Fruit fly (Drosophila melanogaster) whole organism, prepupa: ENCODE measurements around the gene ort.
A peak's percentile ranks its signal among the peaks of the same experiment; 100 is the strongest.

Experiments
- Blimp-1 ChIP-seq: fragments of 200-800 bp; sonication (Bioruptor generic); optimal IDR thresholded peaks from 3 replicates; lab custom pipeline; 2017; ENCODE audit warnings: missing biosample characterization, missing genetic modification characterization, mild to moderate bottlenecking, moderate library complexity, missing genetic modification reagents
- CG10669 ChIP-seq: fragments of 200-800 bp; sonication (Bioruptor generic); optimal IDR thresholded peaks from 3 replicates; lab custom pipeline; 2018; ENCODE audit warnings: missing biosample characterization, mild to moderate bottlenecking, missing genetic modification characterization, moderate library complexity
- CG11294 ChIP-seq: fragments of 200-800 bp; sonication (Bioruptor generic); IDR thresholded peaks from 2 replicates; pipeline ENCODE4 v1.3.6; 2022; ENCODE audit warnings: missing biosample characterization, missing genetic modification characterization
- CG11762 ChIP-seq: fragments of 200-800 bp; sonication (Bioruptor generic); optimal IDR thresholded peaks from 3 replicates; lab custom pipeline; 2016; ENCODE audit warnings: missing biosample characterization, missing genetic modification characterization; ENCODE audit not compliant: insufficient read depth
- CG32006 ChIP-seq: fragments of 200-800 bp; sonication (Bioruptor generic); optimal IDR thresholded peaks from 3 replicates; lab custom pipeline; 2017; ENCODE audit warnings: missing biosample characterization, mild to moderate bottlenecking, missing genetic modification characterization
- CG4318 ChIP-seq: fragments of 200-800 bp; sonication (Bioruptor generic); optimal IDR thresholded peaks from 3 replicates; lab custom pipeline; 2017; ENCODE audit warnings: missing biosample characterization, mild to moderate bottlenecking, missing genetic modification characterization
- CG6163 ChIP-seq: fragments of 200-800 bp; sonication (Bioruptor generic); IDR thresholded peaks from 3 replicates; pipeline ENCODE4 v1.3.6; 2022; ENCODE audit warnings: missing biosample characterization, missing genetic modification characterization
- CG6792 ChIP-seq: fragments of 200-800 bp; sonication (Bioruptor generic); optimal IDR thresholded peaks from 3 replicates; lab custom pipeline; 2016; ENCODE audit warnings: missing biosample characterization, missing genetic modification characterization
- CG6854 ChIP-seq: fragments of 200-800 bp; sonication (Bioruptor generic); optimal IDR thresholded peaks from 2 replicates; lab custom pipeline; 2017; ENCODE audit warnings: missing biosample characterization, mild to moderate bottlenecking, missing genetic modification characterization
- CG7368 ChIP-seq: fragments of 200-800 bp; sonication (Bioruptor generic); optimal IDR thresholded peaks from 3 replicates; lab custom pipeline; 2016; ENCODE audit warnings: missing biosample characterization, missing genetic modification characterization
- CG8119 ChIP-seq: fragments of 200-800 bp; sonication (Bioruptor generic); IDR thresholded peaks from 3 replicates; pipeline ENCODE4 v1.3.6; 2022; ENCODE audit warnings: missing biosample characterization, missing genetic modification characterization
- CG8632 ChIP-seq: fragments of 200-800 bp; sonication (Bioruptor generic); optimal IDR thresholded peaks from 3 replicates; lab custom pipeline; 2016; ENCODE audit warnings: missing biosample characterization, missing genetic modification characterization
- Eip75B ChIP-seq: fragments of 200-800 bp; sonication (Bioruptor generic); optimal IDR thresholded peaks from 3 replicates; lab custom pipeline; 2016; ENCODE audit warnings: missing biosample characterization, missing genetic modification characterization
- Eip78C ChIP-seq: fragments of 200-800 bp; sonication (Bioruptor generic); peaks from one replicate; lab custom pipeline; 2016; ENCODE audit warnings: missing biosample characterization, missing genetic modification characterization
- Ets21C ChIP-seq: fragments of 200-800 bp; sonication (Bioruptor generic); optimal IDR thresholded peaks from 3 replicates; lab custom pipeline; 2016; ENCODE audit warnings: missing biosample characterization, missing genetic modification characterization
- Hr38 ChIP-seq: sonication (Bioruptor generic); optimal IDR thresholded peaks from 2 replicates; lab custom pipeline; 2016; ENCODE audit warnings: missing biosample characterization, missing genetic modification characterization
- Hr39 ChIP-seq: fragments of 200-800 bp; sonication (Bioruptor generic); optimal IDR thresholded peaks from 2 replicates; lab custom pipeline; 2016; ENCODE audit warnings: missing biosample characterization, missing genetic modification characterization
- Hr4 ChIP-seq: fragments of 200-800 bp; sonication (Bioruptor generic); optimal IDR thresholded peaks from 3 replicates; lab custom pipeline; 2016; ENCODE audit warnings: missing biosample characterization, missing genetic modification characterization
- Lpt ChIP-seq: fragments of 200-800 bp; sonication (Bioruptor generic); optimal IDR thresholded peaks from 3 replicates; lab custom pipeline; 2016; ENCODE audit warnings: missing biosample characterization, missing genetic modification characterization
- OdsH ChIP-seq: fragments of 200-800 bp; sonication (Bioruptor generic); optimal IDR thresholded peaks from 3 replicates; lab custom pipeline; 2016; ENCODE audit warnings: missing biosample characterization, missing genetic modification characterization
- Sox102F ChIP-seq: fragments of 200-800 bp; sonication (Bioruptor generic); optimal IDR thresholded peaks from 2 replicates; lab custom pipeline; 2016; ENCODE audit warnings: missing biosample characterization, mild to moderate bottlenecking, missing genetic modification characterization
- Sox14 ChIP-seq: fragments of 200-800 bp; sonication (Bioruptor generic); optimal IDR thresholded peaks from 3 replicates; lab custom pipeline; 2016; ENCODE audit warnings: missing biosample characterization, missing genetic modification characterization
- Sox15 ChIP-seq: fragments of 200-800 bp; sonication (Bioruptor generic); optimal IDR thresholded peaks from 3 replicates; lab custom pipeline; 2016; ENCODE audit warnings: missing biosample characterization, missing genetic modification characterization
- acj6 ChIP-seq: fragments of 200-800 bp; sonication (Bioruptor generic); optimal IDR thresholded peaks from 3 replicates; lab custom pipeline; 2016; ENCODE audit warnings: missing biosample characterization, missing genetic modification characterization
- cyc ChIP-seq: fragments of 200-800 bp; sonication (Bioruptor generic); optimal IDR thresholded peaks from 3 replicates; lab custom pipeline; 2016; ENCODE audit warnings: missing biosample characterization, missing genetic modification characterization
- dac ChIP-seq: fragments of 200-800 bp; sonication (Bioruptor generic); optimal IDR thresholded peaks from 2 replicates; lab custom pipeline; 2017; ENCODE audit warnings: missing biosample characterization, mild to moderate bottlenecking, missing genetic modification characterization
- esn ChIP-seq: fragments of 200-800 bp; sonication (Bioruptor generic); optimal IDR thresholded peaks from 2 replicates; lab custom pipeline; 2016; ENCODE audit warnings: missing biosample characterization, mild to moderate bottlenecking, missing genetic modification characterization, moderate library complexity
- fd85E ChIP-seq: fragments of 200-800 bp; sonication (Bioruptor generic); optimal IDR thresholded peaks from 3 replicates; lab custom pipeline; 2016; ENCODE audit warnings: missing biosample characterization, missing genetic modification characterization
- fkh ChIP-seq: fragments of 200-800 bp; sonication (Bioruptor generic); optimal IDR thresholded peaks from 3 replicates; lab custom pipeline; 2017; ENCODE audit warnings: missing biosample characterization, mild to moderate bottlenecking, missing genetic modification characterization, moderate library complexity
- lz ChIP-seq: fragments of 200-800 bp; sonication (Bioruptor generic); optimal IDR thresholded peaks from 3 replicates; lab custom pipeline; 2016; ENCODE audit warnings: missing biosample characterization, missing genetic modification characterization
- salr ChIP-seq, 2 experiments: fragments of 200-800 bp; sonication (Bioruptor generic); optimal IDR thresholded peaks; 3 replicates each; lab custom pipeline; 2016 to 2018; ENCODE audit warnings: missing biosample characterization in 2 of 2, missing genetic modification characterization in 2 of 2, mild to moderate bottlenecking in 1 of 2
- spab ChIP-seq: fragments of 200-800 bp; sonication (Bioruptor generic); optimal IDR thresholded peaks from 2 replicates; lab custom pipeline; 2017; ENCODE audit warnings: missing biosample characterization, mild to moderate bottlenecking, missing genetic modification characterization, missing genetic modification reagents
- ss ChIP-seq, 2 experiments: fragments of 200-800 bp; sonication (Bioruptor generic); optimal IDR thresholded peaks; 2 replicates in 1 of 2; 3 replicates in 1 of 2; lab custom pipeline; 2017 to 2018; ENCODE audit warnings: mild to moderate bottlenecking in 2 of 2, missing biosample characterization in 2 of 2, missing genetic modification characterization in 2 of 2, moderate library complexity in 1 of 2
- svp ChIP-seq: fragments of 200-800 bp; sonication (Bioruptor generic); peaks from one replicate; lab custom pipeline; 2016; ENCODE audit warnings: missing biosample characterization, missing genetic modification characterization
- topi ChIP-seq: fragments of 200-800 bp; sonication (Bioruptor generic); optimal IDR thresholded peaks from 3 replicates; lab custom pipeline; 2016; ENCODE audit warnings: missing biosample characterization, missing genetic modification characterization
- vri ChIP-seq: fragments of 200-800 bp; sonication (Bioruptor generic); optimal IDR thresholded peaks from 3 replicates; lab custom pipeline; 2016; ENCODE audit warnings: missing biosample characterization, mild to moderate bottlenecking, missing genetic modification characterization

Gene ort

dm6 chr3R:19659448-19659847, at the start of gene ort:
Gene ort, plus strand, starts transcription at chr3R:19659748.
- TF ChIP-seq Hr38 (GFP tag; lab: Kevin White, UChicago) (no peak), Lpt (GFP tag; lab: Kevin White, UChicago) (no peak), CG11294 (no peak), Eip78C (GFP tag; lab: Kevin White, UChicago) (no peak), svp (GFP tag; lab: Kevin White, UChicago) (no peak), Sox14 (GFP tag; lab: Kevin White, UChicago) (no peak)

dm6 chr3R:19609925-19610324, 49.6 kb upstream of the ort start, which contains the start of gene CG17752:
Gene CG17752, plus strand, starts transcription at chr3R:19610225.
- TF ChIP-seq fkh (GFP tag; lab: Kevin White, UChicago) (peak; percentile 10), CG10669 (GFP tag; lab: Kevin White, UChicago) (no peak)
- TF ChIP-seq, all 60 proteins: peak for 1

dm6 chr3R:19612908-19613431, 46.6 kb upstream of the ort start, which contains the start of gene CG16727:
Gene CG16727, plus strand, starts transcription at chr3R:19613381.
- no peak for TF ChIP-seq Blimp-1
- TF ChIP-seq fkh (GFP tag; lab: Kevin White, UChicago): peak; percentile 77
- TF ChIP-seq lz (GFP tag; lab: Kevin White, UChicago): no peak

dm6 chr3R:19619908-19620307, 39.6 kb upstream of the ort start:
- TF ChIP-seq OdsH (GFP tag; lab: Kevin White, UChicago) (no peak), fkh (GFP tag; lab: Kevin White, UChicago) (peak; percentile 41)

dm6 chr3R:19620953-19621352, 38.6 kb upstream of the ort start:
- no peak for TF ChIP-seq Sox15 (GFP tag; lab: Kevin White, UChicago)
- peak; percentile 42 for TF ChIP-seq fkh (GFP tag; lab: Kevin White, UChicago)
- TF ChIP-seq CG7368 (GFP tag; lab: Kevin White, UChicago): no peak
- TF ChIP-seq dac (GFP tag; lab: Kevin White, UChicago): no peak
- TF ChIP-seq Sox102F (GFP tag; lab: Kevin White, UChicago): no peak
- TF ChIP-seq CG8632 (GFP tag; lab: Kevin White, UChicago): no peak
- no peak for TF ChIP-seq Hr39
- peak; percentile 25 for TF ChIP-seq Eip78C (GFP tag; lab: Kevin White, UChicago)
- peak; percentile 14; the same call in 1 of the 3 replicates for TF ChIP-seq CG6163
- TF ChIP-seq ss (GFP tag; optimal IDR thresholded peaks at IDR 0.05; lab: Kevin White, UChicago): no peak
- no peak for TF ChIP-seq CG6792 (GFP tag; lab: Kevin White, UChicago)

dm6 chr3R:19622005-19622404, 37.5 kb upstream of the ort start:
- TF ChIP-seq Eip75B (GFP tag; lab: Kevin White, UChicago) (no peak), dac (GFP tag; lab: Kevin White, UChicago) (no peak), CG8632 (GFP tag; lab: Kevin White, UChicago) (no peak), vri (GFP tag; lab: Kevin White, UChicago) (peak; percentile 62), Hr39 (no peak), CG11762 (no peak), CG8119 (GFP tag; lab: Robert Waterston, UW) (no peak), Hr38 (GFP tag; lab: Kevin White, UChicago) (no peak)

dm6 chr3R:19623606-19624005, 35.9 kb upstream of the ort start:
- peak; percentile 81 for TF ChIP-seq acj6 (GFP tag; lab: Kevin White, UChicago)
- no peak for TF ChIP-seq fd85E (GFP tag; lab: Kevin White, UChicago)
- TF ChIP-seq CG6854 (GFP tag; lab: Kevin White, UChicago): no peak
- TF ChIP-seq Ets21C: peak; percentile 70
- peak; percentile 77 for TF ChIP-seq cyc (GFP tag; lab: Kevin White, UChicago)
- peak; percentile 22 for TF ChIP-seq dac (GFP tag; lab: Kevin White, UChicago)
- peak; percentile 83 for TF ChIP-seq Eip75B (GFP tag; lab: Kevin White, UChicago)
- peak; percentile 75 for TF ChIP-seq CG32006 (GFP tag; lab: Kevin White, UChicago)
- peak; percentile 72 for TF ChIP-seq CG6163
- peak; percentile 29 to 46 for TF ChIP-seq salr (GFP tag; optimal IDR thresholded peaks at IDR 0.05; lab: Kevin White, UChicago)
- peak; percentile 82 for TF ChIP-seq esn (GFP tag; lab: Kevin White, UChicago)
- TF ChIP-seq lz (GFP tag; lab: Kevin White, UChicago): peak; percentile 77
- peak; percentile 32 for TF ChIP-seq spab (GFP tag; lab: Kevin White, UChicago)
- peak; percentile 25 for TF ChIP-seq CG7368 (GFP tag; lab: Kevin White, UChicago)
- TF ChIP-seq CG4318 (GFP tag; lab: Kevin White, UChicago): peak; percentile 59
- TF ChIP-seq Hr4 (GFP tag; lab: Kevin White, UChicago): peak; percentile 74
- peak; percentile 78 for TF ChIP-seq Sox14 (GFP tag; lab: Kevin White, UChicago)
- TF ChIP-seq ss (GFP tag; optimal IDR thresholded peaks at IDR 0.05; lab: Kevin White, UChicago): peak in 1 of 2 experiments; percentile 50
- TF ChIP-seq Blimp-1: peak; percentile 28
- TF ChIP-seq Hr38 (GFP tag; lab: Kevin White, UChicago): no peak
- TF ChIP-seq Lpt (GFP tag; lab: Kevin White, UChicago): peak; percentile 68
- peak; percentile 80 for TF ChIP-seq topi (GFP tag; lab: Kevin White, UChicago)
- peak; percentile 79 for TF ChIP-seq OdsH (GFP tag; lab: Kevin White, UChicago)
- TF ChIP-seq svp (GFP tag; lab: Kevin White, UChicago): peak; percentile 90
- TF ChIP-seq fkh (GFP tag; lab: Kevin White, UChicago): no peak
